Worm (Caenorhabditis elegans): ENCODE data around the gene msi-1.
A peak's percentile ranks its signal among the peaks of the same experiment; 100 is the strongest.

msi-1 gene

ce11 chrIII:4005446-4006192 lies 29.4 kb upstream of the msi-1 start, which contains the start of gene pxd-1:
Gene pxd-1, plus strand, starts transcription at chrIII:4006142.
- TF ChIP-seq him-1 (tag; optimal IDR thresholded peaks at IDR 0.05) (no peak), W03F9.2 (tag; optimal IDR thresholded peaks at IDR 0.05) (no peak), dao-5 (tag; optimal IDR thresholded peaks at IDR 0.05) (no peak)

- peak; percentile 81 for TF ChIP-seq W03F9.2 (tag; optimal IDR thresholded peaks at IDR 0.05)
- peak; percentile 32 for TF ChIP-seq him-1 (tag; optimal IDR thresholded peaks at IDR 0.05)
- TF ChIP-seq dao-5 (tag; optimal IDR thresholded peaks at IDR 0.05) = no peak
Measured at ce11 chrIII:4004064-4004580, 27.9 kb upstream of the msi-1 start, which contains the start of gene tif-1A. Gene tif-1A, minus strand, starts transcription at chrIII:4004114.

- TF ChIP-seq him-1 (tag; optimal IDR thresholded peaks at IDR 0.05) (no peak), W03F9.2 (tag; optimal IDR thresholded peaks at IDR 0.05) (no peak), dao-5 (tag; optimal IDR thresholded peaks at IDR 0.05) (no peak)
Measured at ce11 chrIII:3994457-3994856, 18.3 kb upstream of the msi-1 start.

DNA sequence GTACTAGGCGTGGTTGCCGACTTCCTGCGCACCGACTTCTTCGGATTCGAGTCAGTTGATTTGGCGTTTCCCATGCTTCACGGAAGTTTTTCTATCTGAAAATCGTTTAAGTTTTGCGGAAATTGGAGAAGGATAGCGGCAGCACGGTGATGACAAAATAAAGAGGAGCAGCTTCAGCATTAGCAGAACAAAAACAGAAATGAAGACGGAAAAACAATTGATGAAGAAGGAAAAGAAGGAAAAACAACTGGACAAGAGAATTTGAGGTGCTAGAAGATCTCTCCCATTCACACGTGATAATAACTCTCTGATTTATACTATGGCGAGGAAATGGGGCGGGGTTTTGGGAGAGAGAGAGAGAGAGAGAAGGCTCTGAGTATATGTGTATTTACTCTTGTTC lies 15.9 kb upstream of the msi-1 start, which contains the start of gene glb-11:
TSS of gene glb-11 (minus strand) at position 101 of the 400 bp plus-strand sequence.
- TF ChIP-seq him-1 (tag; optimal IDR thresholded peaks at IDR 0.05) (no peak), dao-5 (tag; optimal IDR thresholded peaks at IDR 0.05) (no peak), W03F9.2 (tag; optimal IDR thresholded peaks at IDR 0.05) (no peak)

DNA sequence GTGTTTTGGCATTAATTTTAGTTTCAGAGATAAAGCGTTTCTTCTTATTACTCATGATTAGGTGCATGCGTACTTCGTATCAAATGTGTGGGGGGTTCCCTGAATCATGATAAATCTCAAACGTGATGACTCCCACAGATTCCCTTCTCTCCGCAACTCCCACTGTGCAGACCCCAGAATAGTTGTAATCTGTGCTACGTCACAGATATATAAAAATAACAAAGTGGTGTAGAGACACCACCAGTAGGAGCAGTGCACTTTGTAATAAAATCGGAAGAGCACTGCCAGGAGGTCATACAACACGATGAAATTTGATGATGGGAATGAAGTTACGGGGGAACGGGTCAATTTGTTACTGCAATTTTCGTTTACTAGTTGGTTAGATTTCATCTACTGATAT lies 15.2 kb upstream of the msi-1 start:
- TF ChIP-seq dao-5 (tag; optimal IDR thresholded peaks at IDR 0.05) = no peak
- TF ChIP-seq W03F9.2 (tag; optimal IDR thresholded peaks at IDR 0.05) = no peak
- TF ChIP-seq him-1 (tag; optimal IDR thresholded peaks at IDR 0.05) = no peak

DNA sequence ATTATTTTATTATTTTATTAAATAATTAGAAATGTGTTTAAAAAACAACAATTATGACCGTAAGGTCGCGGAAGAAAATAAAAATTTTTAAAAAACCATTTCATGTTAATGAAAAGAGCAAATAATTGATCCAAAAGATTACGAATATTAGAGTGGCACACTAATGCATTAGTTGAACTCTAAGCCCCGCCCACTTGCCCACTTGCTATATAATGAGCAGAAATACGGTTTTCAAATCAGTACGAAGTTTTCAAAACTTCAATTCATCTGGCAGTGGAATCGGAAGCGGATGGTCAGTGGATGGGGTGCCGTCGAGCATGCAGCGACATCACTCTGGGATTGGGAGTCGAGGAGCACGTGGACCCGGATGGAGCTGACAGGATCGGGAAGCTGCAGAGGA lies 11.6 kb upstream of the msi-1 start, which contains the start of gene C36E8.6:
TSS of gene C36E8.6 (plus strand) at position 301 of the 400 bp plus-strand sequence.
- TF ChIP-seq dao-5 (tag; optimal IDR thresholded peaks at IDR 0.05) = no peak
- TF ChIP-seq him-1 (tag; optimal IDR thresholded peaks at IDR 0.05) = no peak
- TF ChIP-seq W03F9.2 (tag; optimal IDR thresholded peaks at IDR 0.05) = no peak

DNA sequence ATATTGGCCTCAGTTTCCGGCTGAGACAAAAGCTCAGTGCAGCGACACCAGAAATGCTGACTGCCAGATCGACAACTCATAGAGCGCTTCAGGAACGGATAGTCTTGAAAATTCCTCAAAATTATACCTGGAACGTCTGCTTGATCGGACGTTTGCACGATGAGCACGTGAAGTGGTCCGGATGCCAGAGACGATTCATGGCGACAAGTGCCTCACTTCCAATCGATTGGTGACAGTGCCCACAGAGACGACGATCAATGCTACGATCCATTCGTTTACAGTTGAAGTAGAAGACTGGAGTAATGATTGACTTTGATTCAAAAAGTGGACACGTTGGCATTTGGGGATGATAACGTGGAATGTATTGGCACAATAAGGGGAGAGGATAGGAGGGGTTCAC lies 10.2 kb upstream of the msi-1 start, which contains the start of gene Y1A5A.1:
TSS of gene Y1A5A.1 (minus strand) at position 294 of the 400 bp plus-strand sequence.
- TF ChIP-seq dao-5 (tag; optimal IDR thresholded peaks at IDR 0.05) (no peak), him-1 (tag; optimal IDR thresholded peaks at IDR 0.05) (no peak), W03F9.2 (tag; optimal IDR thresholded peaks at IDR 0.05) (no peak)

DNA sequence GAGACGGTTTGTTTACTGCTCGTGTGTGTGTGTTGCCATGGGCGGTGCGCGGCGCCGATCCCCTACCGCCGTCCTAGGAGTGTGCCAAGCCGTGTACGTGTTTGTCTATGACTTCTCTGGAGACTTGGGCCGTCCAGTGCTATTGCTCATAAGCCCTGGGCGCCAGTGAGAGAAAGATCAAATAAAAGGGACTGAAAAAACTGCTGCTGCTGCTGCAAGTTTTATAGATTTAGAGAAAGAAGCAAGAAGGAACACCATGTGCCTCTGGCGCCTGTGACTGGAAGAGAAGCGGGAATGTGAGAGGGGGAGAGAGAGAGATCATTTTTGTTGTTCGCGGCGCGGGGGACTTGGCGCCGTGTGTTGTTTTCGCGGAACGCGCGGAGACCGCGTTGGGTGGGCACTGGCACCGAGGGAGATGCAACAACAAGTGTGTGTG lies 7.9 kb upstream of the msi-1 start:
- TF ChIP-seq him-1 (tag; optimal IDR thresholded peaks at IDR 0.05) (peak; percentile 69), W03F9.2 (tag; optimal IDR thresholded peaks at IDR 0.05) (no peak), dao-5 (tag; optimal IDR thresholded peaks at IDR 0.05) (no peak)

- TF ChIP-seq dao-5 (tag; optimal IDR thresholded peaks at IDR 0.05) (no peak), W03F9.2 (tag; optimal IDR thresholded peaks at IDR 0.05) (peak; percentile 46)
Measured at ce11 chrIII:3979980-3980631, 3.9 kb upstream of the msi-1 start.

DNA sequence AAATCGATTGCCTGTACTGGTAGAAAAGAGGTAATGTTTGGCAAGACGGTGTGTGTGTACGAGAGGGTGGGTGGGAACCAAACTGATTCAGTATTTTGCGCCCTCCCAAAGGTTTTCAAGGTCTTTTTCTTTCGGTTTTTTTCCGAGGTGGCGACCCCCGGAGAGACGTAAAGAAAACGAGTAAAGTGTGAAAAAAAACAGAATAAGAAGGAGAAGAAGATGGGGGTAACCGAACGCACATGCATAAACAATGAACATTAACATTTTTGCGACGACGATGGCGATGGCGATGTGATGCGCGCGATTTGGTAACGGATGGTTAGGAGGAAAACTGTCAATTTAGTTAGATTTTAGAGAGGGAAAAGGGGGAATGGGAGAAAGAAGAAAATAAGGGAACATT lies 2.2 kb upstream of the msi-1 start:
- TF ChIP-seq dao-5 (tag; optimal IDR thresholded peaks at IDR 0.05) (no peak), him-1 (tag; optimal IDR thresholded peaks at IDR 0.05) (no peak), W03F9.2 (tag; optimal IDR thresholded peaks at IDR 0.05) (no peak)

- TF ChIP-seq dao-5 (tag; optimal IDR thresholded peaks at IDR 0.05) (no peak), W03F9.2 (tag; optimal IDR thresholded peaks at IDR 0.05) (no peak), him-1 (tag; optimal IDR thresholded peaks at IDR 0.05) (no peak)
Measured at ce11 chrIII:3976992-3977391, 801 bp upstream of the msi-1 start.

- TF ChIP-seq him-1 (tag; optimal IDR thresholded peaks at IDR 0.05) = no peak
- no peak for TF ChIP-seq W03F9.2 (tag; optimal IDR thresholded peaks at IDR 0.05)
- TF ChIP-seq dao-5 (tag; optimal IDR thresholded peaks at IDR 0.05) = no peak
Measured at ce11 chrIII:3975008-3975407, 1.2 kb downstream of the msi-1 start.

- no peak for TF ChIP-seq dao-5 (tag; optimal IDR thresholded peaks at IDR 0.05)
- no peak for TF ChIP-seq W03F9.2 (tag; optimal IDR thresholded peaks at IDR 0.05)
- TF ChIP-seq him-1 (tag; optimal IDR thresholded peaks at IDR 0.05) = no peak
Measured at ce11 chrIII:3974503-3974902, 1.7 kb downstream of the msi-1 start.

- no peak for TF ChIP-seq dao-5 (tag; optimal IDR thresholded peaks at IDR 0.05)
- no peak for TF ChIP-seq W03F9.2 (tag; optimal IDR thresholded peaks at IDR 0.05)
- TF ChIP-seq him-1 (tag; optimal IDR thresholded peaks at IDR 0.05) = no peak
Measured at ce11 chrIII:3972687-3973086, 3.5 kb downstream of the msi-1 start, which contains the start of gene R10E9.4. Gene R10E9.4, minus strand, starts transcription at chrIII:3972787.

Measured in whole organism, L4/young adult.